Fruit fly (Drosophila melanogaster): ENCODE results near the gene CG43125.

DNA sequence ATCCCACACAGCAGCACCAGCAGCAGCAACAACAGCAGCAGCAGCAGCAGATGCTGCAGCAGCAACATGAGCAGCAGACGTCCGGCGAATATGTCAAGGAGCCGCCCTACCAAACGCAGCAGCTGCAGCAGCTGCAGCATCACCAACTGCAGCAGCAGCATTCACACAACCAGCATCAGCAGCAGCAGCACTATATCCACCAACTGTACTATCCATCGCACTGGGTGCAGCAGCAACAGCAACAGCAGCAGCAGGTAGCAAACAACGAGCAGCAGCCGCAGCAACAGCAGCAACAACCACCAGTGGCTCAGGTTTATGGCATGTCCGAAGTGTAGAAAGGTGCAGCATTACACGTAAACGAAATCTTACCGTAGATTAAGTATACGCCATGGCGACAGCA is 25.6 kb downstream of the CG43125 start:
- TF ChIP-seq Mnt (GFP tag; optimal IDR thresholded peaks at IDR 0.05), result no peak
- no peak for TF ChIP-seq CG12768 (GFP tag; optimal IDR thresholded peaks at IDR 0.05)
- no peak for TF ChIP-seq CG5204 (GFP tag; optimal IDR thresholded peaks at IDR 0.05)
- TF ChIP-seq Crg-1 (GFP tag; optimal IDR thresholded peaks at IDR 0.05), result no peak
- no peak for TF ChIP-seq CG7045 (GFP tag; optimal IDR thresholded peaks at IDR 0.05)
